Worm (Caenorhabditis elegans): ENCODE results near the gene ZK105.12.

DNA sequence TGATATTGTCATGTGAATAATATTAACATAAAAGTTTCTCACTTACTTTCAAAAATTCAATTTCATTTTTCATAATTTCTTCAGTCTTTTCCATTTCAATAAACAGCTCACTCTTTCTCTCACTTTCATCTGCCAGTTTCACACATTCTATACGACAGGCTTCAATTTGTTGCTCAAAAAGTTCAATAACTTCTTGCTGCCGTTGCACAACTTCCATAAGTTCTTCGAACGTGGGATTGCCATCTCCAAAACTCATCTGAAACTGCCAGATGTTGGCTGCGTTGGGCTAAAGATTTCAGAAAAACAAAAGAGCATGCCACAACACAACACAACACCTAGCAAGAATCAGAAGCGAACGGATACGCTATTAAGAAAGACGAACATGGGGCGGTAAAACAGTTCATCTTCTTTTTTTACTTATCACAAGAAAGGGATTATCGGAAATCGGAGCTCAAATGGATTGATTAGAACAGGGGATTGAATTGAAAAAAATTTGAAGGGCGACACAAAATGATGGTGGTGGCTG, 17.4 kb upstream of the ZK105.12 start:
- TF ChIP-seq scrt-1 (GFP tag; IDR thresholded peaks at IDR 0.05) (no peak), ama-1 (optimal IDR thresholded peaks at IDR 0.05) (no peak), tra-4 (tag; optimal IDR thresholded peaks at IDR 0.05) (no peak), ceh-36 (tag; optimal IDR thresholded peaks at IDR 0.05) (no peak), hnd-1 (tag; optimal IDR thresholded peaks at IDR 0.05) (no peak), hmbx-1 (tag; optimal IDR thresholded peaks at IDR 0.05) (no peak), hmg-4 (GFP tag; optimal IDR thresholded peaks at IDR 0.05) (no peak), flt-1 (GFP tag; IDR thresholded peaks at IDR 0.05) (no peak), B0310.2 (tag; optimal IDR thresholded peaks at IDR 0.05) (no peak), tbx-37 (GFP tag; conservative IDR thresholded peaks at IDR 0.05) (no peak), ets-7 (tag; optimal IDR thresholded peaks at IDR 0.05) (no peak)

Data from whole organism, early embryonic.